Worm (Caenorhabditis elegans) whole organism, L4 larva: ENCODE measurements around the gene T05C12.15.

ENCODE experiments used
- D1046.2 ChIP-seq: fragments of 200-800 bp; sonication (Bioruptor generic); IDR thresholded peaks from 2 replicates; pipeline ENCODE4 v1.3.6; 2022; ENCODE audit warnings: missing genetic modification characterization, missing compliant biosample characterization
- F10B5.3 ChIP-seq: sonication (generic microtip); optimal IDR thresholded peaks from 2 replicates; lab custom pipeline; 2016; ENCODE audit warnings: mild to moderate bottlenecking, missing genetic modification characterization, missing compliant biosample characterization
- F49E8.2 ChIP-seq: sonication (generic microtip); optimal IDR thresholded peaks from 2 replicates; lab custom pipeline; 2016; ENCODE audit warnings: missing compliant biosample characterization, mild to moderate bottlenecking, missing genetic modification characterization, borderline replicate concordance
- Y105C5A.15 ChIP-seq: fragments of 200-800 bp; sonication (Bioruptor generic); IDR thresholded peaks from 2 replicates; pipeline ENCODE4 v1.3.6; 2022; ENCODE audit warnings: missing genetic modification characterization, missing compliant biosample characterization
- Y48G9A.11 ChIP-seq: fragments of 200-800 bp; sonication (Bioruptor generic); IDR thresholded peaks from 2 replicates; pipeline ENCODE4 v1.3.6; 2022; ENCODE audit warnings: missing genetic modification reagents, missing genetic modification characterization, missing compliant biosample characterization
- Y75B8A.6 ChIP-seq: fragments of 200-800 bp; sonication (Bioruptor generic); IDR thresholded peaks from 2 replicates; pipeline ENCODE4 v1.3.6; 2022; ENCODE audit warnings: missing genetic modification reagents, missing genetic modification characterization, missing compliant biosample characterization
- ZK337.2 ChIP-seq: fragments of 200-800 bp; sonication (Bioruptor generic); IDR thresholded peaks from 2 replicates; pipeline ENCODE4 v1.3.6; 2022; ENCODE audit warnings: missing genetic modification reagents, missing genetic modification characterization, missing compliant biosample characterization
- aha-1 ChIP-seq: fragments of 150-350 bp; peaks from one replicate; lab custom pipeline; 2014; ENCODE audit warnings: missing biosample characterization, missing genetic modification characterization
- aly-2 ChIP-seq: sonication (generic microtip); optimal IDR thresholded peaks from 2 replicates; lab custom pipeline; 2018; ENCODE audit warnings: missing biosample characterization, missing genetic modification characterization
- arid-1 ChIP-seq: fragments of 200-800 bp; sonication (Bioruptor generic); conservative IDR thresholded peaks from 2 replicates; pipeline ENCODE4 v1.3.6; 2022; ENCODE audit warnings: missing genetic modification reagents, missing genetic modification characterization, missing compliant biosample characterization
- ceh-82 ChIP-seq: sonication (generic microtip); optimal IDR thresholded peaks from 2 replicates; lab custom pipeline; 2017; ENCODE audit warnings: missing biosample characterization, missing genetic modification characterization
- ces-1 ChIP-seq: fragments of 150-350 bp; sonication (generic microtip); optimal IDR thresholded peaks from 4 replicates; lab custom pipeline; 2014; ENCODE audit warnings: missing biosample characterization, missing genetic modification reagents, missing genetic modification characterization
- ctbp-1 ChIP-seq: fragments of 200-800 bp; sonication (Bioruptor generic); IDR thresholded peaks from 2 replicates; pipeline ENCODE4 v1.3.6; 2022; ENCODE audit warnings: missing genetic modification reagents, missing genetic modification characterization, missing compliant biosample characterization
- daf-12 ChIP-seq: fragments of 150-350 bp; optimal IDR thresholded peaks from 2 replicates; lab custom pipeline; 2014; ENCODE audit warnings: missing biosample characterization, missing genetic modification reagents, missing genetic modification characterization
- daf-8 ChIP-seq: fragments of 200-800 bp; sonication (Bioruptor generic); IDR thresholded peaks from 2 replicates; pipeline ENCODE4 v1.3.6; 2022; ENCODE audit warnings: missing genetic modification characterization, missing compliant biosample characterization
- dmd-9 ChIP-seq: fragments of 200-800 bp; sonication (Bioruptor generic); IDR thresholded peaks from 2 replicates; pipeline ENCODE4 v1.3.6; 2022; ENCODE audit warnings: missing genetic modification reagents, missing genetic modification characterization, missing compliant biosample characterization
- egl-27 ChIP-seq: sonication (generic microtip); optimal IDR thresholded peaks from 3 replicates; lab custom pipeline; 2017; ENCODE audit warnings: missing biosample characterization, missing genetic modification reagents, missing genetic modification characterization
- gei-8 ChIP-seq: fragments of 200-800 bp; sonication (Bioruptor generic); optimal IDR thresholded peaks from 2 replicates; lab custom pipeline; 2018; ENCODE audit warnings: mild to moderate bottlenecking, missing genetic modification characterization, missing compliant biosample characterization
- hif-1 ChIP-seq, 2 experiments: sonication (generic microtip); optimal IDR thresholded peaks; 2 replicates each; lab custom pipeline; 2016 to 2017; ENCODE audit warnings: missing compliant biosample characterization in 2 of 2, missing genetic modification characterization in 2 of 2, missing genetic modification reagents in 2 of 2, missing genotype in 2 of 2, mild to moderate bottlenecking in 1 of 2
- hlh-30 ChIP-seq: sonication (generic microtip); optimal IDR thresholded peaks from 2 replicates; lab custom pipeline; 2017; ENCODE audit warnings: antibody characterized with exemption, mild to moderate bottlenecking, missing genetic modification characterization, missing compliant biosample characterization; ENCODE audit not compliant: insufficient read depth
- hmg-1.1 ChIP-seq: fragments of 200-800 bp; sonication (Bioruptor generic); IDR thresholded peaks from 2 replicates; pipeline ENCODE4 v1.3.6; 2022; ENCODE audit warnings: missing genetic modification reagents, missing genetic modification characterization, missing compliant biosample characterization
- jun-1 ChIP-seq: fragments of 150-350 bp; optimal IDR thresholded peaks from 2 replicates; lab custom pipeline; 2014; ENCODE audit warnings: missing biosample characterization, missing genetic modification reagents, missing genetic modification characterization
- lim-7 ChIP-seq: fragments of 200-800 bp; sonication (Bioruptor generic); IDR thresholded peaks from 2 replicates; pipeline ENCODE4 v1.3.6; 2022; ENCODE audit warnings: missing genetic modification characterization, missing compliant biosample characterization
- lin-13 ChIP-seq: fragments of 150-350 bp; optimal IDR thresholded peaks from 2 replicates; lab custom pipeline; 2014; ENCODE audit warnings: missing biosample characterization, missing genetic modification reagents, missing genetic modification characterization
- lin-38 ChIP-seq: fragments of 200-800 bp; sonication (Bioruptor generic); IDR thresholded peaks from 2 replicates; pipeline ENCODE4 v1.3.6; 2022; ENCODE audit warnings: missing genetic modification reagents, missing genetic modification characterization, missing compliant biosample characterization
- lin-39 ChIP-seq: fragments of 150-350 bp; optimal IDR thresholded peaks from 2 replicates; lab custom pipeline; 2014; ENCODE audit warnings: missing biosample characterization, missing genetic modification reagents, missing genetic modification characterization
- lir-3 ChIP-seq: sonication (generic microtip); optimal IDR thresholded peaks from 2 replicates; lab custom pipeline; 2016; ENCODE audit warnings: mild to moderate bottlenecking, missing genetic modification characterization, missing compliant biosample characterization
- lsy-2 ChIP-seq, 2 experiments: fragments of 150-350 bp in 1 of 2; sonication (generic microtip) in 1 of 2; optimal IDR thresholded peaks; 2 replicates each; lab custom pipeline; 2014 to 2017; ENCODE audit warnings: missing biosample characterization in 2 of 2, missing genetic modification characterization in 2 of 2
- madf-5 ChIP-seq, 2 experiments: fragments of 200-800 bp; sonication (Bioruptor generic); IDR thresholded peaks; 2 replicates each; pipeline ENCODE4 v1.3.6; 2022; ENCODE audit warnings: missing compliant biosample characterization in 2 of 2, missing genetic modification characterization in 2 of 2
- mdl-1 ChIP-seq, 2 experiments: fragments of 150-350 bp in 1 of 2; sonication (generic microtip) in 1 of 2; optimal IDR thresholded peaks; 2 replicates each; lab custom pipeline; 2014 to 2017; ENCODE audit warnings: missing biosample characterization in 2 of 2, missing genetic modification characterization in 2 of 2
- mdt-29 ChIP-seq: fragments of 200-800 bp; sonication (Bioruptor generic); IDR thresholded peaks from 2 replicates; pipeline ENCODE4 v1.3.6; 2022; ENCODE audit warnings: missing genetic modification reagents, missing genetic modification characterization, missing compliant biosample characterization
- mep-1 ChIP-seq: fragments of 150-350 bp; sonication (generic microtip); optimal IDR thresholded peaks from 3 replicates; lab custom pipeline; 2014; ENCODE audit warnings: missing biosample characterization, missing genetic modification characterization
- mes-2 ChIP-seq: sonication (generic microtip); optimal IDR thresholded peaks from 2 replicates; lab custom pipeline; 2016; ENCODE audit warnings: missing genotype, mild to moderate bottlenecking, missing genetic modification characterization, missing compliant biosample characterization; ENCODE audit not compliant: poor library complexity, severe bottlenecking
- mxl-3 ChIP-seq: fragments of 200-800 bp; sonication (Bioruptor generic); optimal IDR thresholded peaks from 2 replicates; lab custom pipeline; 2018; ENCODE audit warnings: mild to moderate bottlenecking, missing genetic modification characterization, missing compliant biosample characterization
- nhr-6 ChIP-seq: fragments of 150-350 bp; optimal IDR thresholded peaks from 2 replicates; lab custom pipeline; 2014; ENCODE audit warnings: missing biosample characterization, missing genetic modification characterization
- nhr-77 ChIP-seq: fragments of 150-350 bp; optimal IDR thresholded peaks from 2 replicates; lab custom pipeline; 2014; ENCODE audit warnings: missing biosample characterization, missing genetic modification characterization
- php-3 ChIP-seq: fragments of 200-800 bp; sonication (Bioruptor generic); IDR thresholded peaks from 2 replicates; pipeline ENCODE4 v1.3.6; 2022; ENCODE audit warnings: missing genetic modification reagents, missing genetic modification characterization, missing compliant biosample characterization
- snpc-4 ChIP-seq: fragments of 150-350 bp; optimal IDR thresholded peaks from 2 replicates; lab custom pipeline; 2014; ENCODE audit warnings: missing biosample characterization, missing genetic modification characterization
- tra-1 ChIP-seq: fragments of 200-800 bp; sonication (Bioruptor generic); IDR thresholded peaks from 2 replicates; pipeline ENCODE4 v1.3.6; 2022; ENCODE audit warnings: missing genetic modification reagents, missing genetic modification characterization, missing compliant biosample characterization
- vab-7 ChIP-seq: fragments of 200-800 bp; sonication (Bioruptor generic); IDR thresholded peaks from 2 replicates; pipeline ENCODE4 v1.3.6; 2022; ENCODE audit warnings: missing genetic modification reagents, missing genetic modification characterization, missing compliant biosample characterization
- zag-1 ChIP-seq: fragments of 150-350 bp; optimal IDR thresholded peaks from 2 replicates; lab custom pipeline; 2014; ENCODE audit warnings: missing biosample characterization, missing genetic modification characterization
- zip-2 ChIP-seq: fragments of 150-350 bp; optimal IDR thresholded peaks from 2 replicates; lab custom pipeline; 2014; ENCODE audit warnings: missing biosample characterization, missing genetic modification characterization

The T05C12.15 gene

DNA sequence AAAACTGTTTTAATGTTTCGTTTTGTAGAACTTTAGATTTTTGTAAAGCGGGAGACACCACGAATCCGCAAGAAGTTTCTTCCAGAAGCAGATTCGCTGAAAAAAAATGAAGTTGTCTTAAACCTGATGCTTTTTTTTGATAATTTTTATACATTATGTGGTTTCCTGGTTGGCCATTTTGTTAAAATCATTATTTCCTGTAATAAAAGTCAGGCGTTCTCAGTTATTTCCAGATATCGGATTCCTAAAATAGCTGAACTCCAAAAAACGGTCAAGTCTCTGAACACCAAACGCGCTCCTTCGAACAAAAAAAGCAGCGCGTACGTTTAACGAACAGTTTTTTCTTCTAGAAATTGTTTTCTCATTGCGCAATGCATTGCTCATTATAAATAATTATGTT lies 32.0 kb upstream of the T05C12.15 start (continued):
- no peak for TF ChIP-seq nhr-6 (tag; lab: Kevin White, UChicago)
- no peak for TF ChIP-seq zip-2 (tag; lab: Kevin White, UChicago)
- TF ChIP-seq ces-1 (GFP tag; lab: Kevin White, UChicago) = no peak
- no peak for TF ChIP-seq F10B5.3 (tag; lab: Kevin White, UChicago)
- TF ChIP-seq jun-1 = no peak
- TF ChIP-seq gei-8 (GFP tag; lab: Kevin White, UChicago) = no peak
- TF ChIP-seq vab-7 (GFP tag; lab: Robert Waterston, UW) = no peak
- peak; percentile 41 for TF ChIP-seq aha-1 (tag; lab: Kevin White, UChicago)
- no peak for TF ChIP-seq snpc-4
- peak in 1 of 2 experiments; percentile 67 for TF ChIP-seq hif-1 (tag; optimal IDR thresholded peaks at IDR 0.05; lab: Kevin White, UChicago)
- TF ChIP-seq ceh-82 = no peak
- no peak for TF ChIP-seq lin-13 (GFP tag; lab: Kevin White, UChicago)
- TF ChIP-seq dmd-9 (GFP tag; lab: Robert Waterston, UW) = no peak
- TF ChIP-seq lir-3 (tag; lab: Kevin White, UChicago) = no peak
- TF ChIP-seq Y75B8A.6 = no peak
- no peak for TF ChIP-seq ZK337.2 (GFP tag; lab: Robert Waterston, UW)
- TF ChIP-seq Y48G9A.11 (GFP tag; lab: Robert Waterston, UW) = no peak
- no peak for TF ChIP-seq mdl-1 (tag; optimal IDR thresholded peaks at IDR 0.05; lab: Kevin White, UChicago)
- peak; percentile 30 for TF ChIP-seq mep-1 (tag; lab: Kevin White, UChicago)
- TF ChIP-seq lin-39 (tag; lab: Kevin White, UChicago) = no peak
- TF ChIP-seq madf-5 (GFP tag; IDR thresholded peaks at IDR 0.05; lab: Robert Waterston, UW) = no peak
- peak; percentile 44; the same call in 1 of the 2 replicates for TF ChIP-seq hmg-1.1 (GFP tag; lab: Robert Waterston, UW)

DNA sequence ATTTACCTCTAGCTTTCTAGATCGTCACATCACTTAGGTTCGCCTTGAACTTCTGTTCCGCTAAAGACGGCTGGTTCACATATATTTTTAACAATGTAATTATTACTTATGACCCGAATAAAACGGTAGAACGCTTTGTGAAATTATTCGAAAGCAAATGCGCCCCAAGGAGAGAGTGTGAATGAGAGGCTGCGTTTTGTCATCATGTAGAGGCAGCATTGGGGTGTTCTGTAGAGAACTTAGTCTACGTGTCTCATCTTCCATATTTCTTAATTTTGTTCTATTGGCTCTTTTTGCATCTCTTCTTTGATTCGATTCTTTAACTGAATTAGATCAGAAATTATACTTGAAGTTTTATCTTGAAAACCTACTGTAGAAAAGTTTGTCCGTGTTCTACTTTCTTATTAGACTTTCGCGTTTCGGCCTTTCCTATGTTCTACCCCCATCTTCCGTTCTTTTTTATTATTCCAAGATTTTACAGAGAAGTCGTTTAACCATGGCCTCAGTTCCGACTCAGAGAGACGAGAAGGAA lies 31.3 kb upstream of the T05C12.15 start, which contains the start of gene cdc-48.2:
Gene cdc-48.2, plus strand, starts transcription at position 482 of the 532 bp plus-strand sequence.
- TF ChIP-seq mxl-3 = peak; percentile 7
- TF ChIP-seq mes-2 (tag; lab: Kevin White, UChicago) = peak; percentile 35
- peak in 1 of 2 experiments; percentile 62 for TF ChIP-seq lsy-2 (tag; optimal IDR thresholded peaks at IDR 0.05; lab: Kevin White, UChicago)
- TF ChIP-seq php-3 (GFP tag; lab: Robert Waterston, UW) = no peak
- no peak for TF ChIP-seq zag-1 (tag; lab: Kevin White, UChicago)
- no peak for TF ChIP-seq mdt-29 (GFP tag; lab: Robert Waterston, UW)
- TF ChIP-seq ctbp-1 (GFP tag; lab: Robert Waterston, UW) = 0 out of 2 replicates have a peak, but pooled peaks have one; percentile 28
- no peak for TF ChIP-seq lim-7 (GFP tag; lab: Robert Waterston, UW)
- no peak for TF ChIP-seq daf-12 (tag; lab: Kevin White, UChicago)
- no peak for TF ChIP-seq tra-1
- no peak for TF ChIP-seq daf-8
- TF ChIP-seq D1046.2 = no peak
- TF ChIP-seq madf-5 (GFP tag; IDR thresholded peaks at IDR 0.05; lab: Robert Waterston, UW) = no peak
- no peak for TF ChIP-seq F49E8.2
- TF ChIP-seq lin-38 (GFP tag; lab: Robert Waterston, UW) = peak; percentile 48
- no peak for TF ChIP-seq nhr-77

DNA sequence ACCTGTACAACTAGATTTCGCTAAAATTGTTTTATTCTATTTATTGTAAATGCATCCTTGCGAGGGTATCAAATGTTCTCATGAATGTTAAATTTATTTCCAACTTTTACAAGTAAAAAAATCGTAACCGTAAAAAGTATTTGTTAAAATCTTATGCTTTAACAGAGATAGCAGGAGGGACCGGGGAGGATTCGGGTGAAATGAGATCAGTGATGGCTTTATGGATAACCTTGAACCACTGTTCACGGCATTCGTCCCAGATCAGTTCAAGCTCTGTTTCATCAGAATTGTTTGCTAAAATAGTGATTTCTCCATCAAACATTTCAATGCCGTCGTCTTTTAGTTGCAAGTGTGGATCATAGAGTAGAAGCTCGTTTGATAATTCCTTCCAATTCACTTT lies 28.2 kb upstream of the T05C12.15 start:
- no peak for TF ChIP-seq hlh-30 (tag; lab: Kevin White, UChicago)
- no peak for TF ChIP-seq Y105C5A.15
- TF ChIP-seq F49E8.2 = peak; percentile 1
- peak; percentile 51 for TF ChIP-seq lin-38 (GFP tag; lab: Robert Waterston, UW)
- 0 out of 2 replicates have a peak, but pooled peaks have one; percentile 10 for TF ChIP-seq arid-1 (GFP tag; lab: Robert Waterston, UW)
- TF ChIP-seq egl-27 (tag; lab: Kevin White, UChicago) = no peak
- peak; percentile 67 for TF ChIP-seq aly-2 (tag; lab: Kevin White, UChicago)
- TF ChIP-seq mes-2 (tag; lab: Kevin White, UChicago) = peak; percentile 5
